Worm (Caenorhabditis elegans) whole organism, late embryonic: Measurements from ENCODE around the gene irld-66.

Experiments used
- C08G9.2 ChIP-seq: sonication (generic microtip); optimal IDR thresholded peaks from 2 replicates; lab custom pipeline; 2016; ENCODE audit warnings: mild to moderate bottlenecking, missing genetic modification characterization, moderate library complexity, missing compliant biosample characterization
- C38D4.7 ChIP-seq: fragments of 200-800 bp; sonication (Bioruptor generic); optimal IDR thresholded peaks from 2 replicates; lab custom pipeline; 2018; ENCODE audit warnings: mild to moderate bottlenecking, missing genetic modification characterization, moderate library complexity, missing compliant biosample characterization
- F13H6.1 ChIP-seq: sonication (generic microtip); optimal IDR thresholded peaks from 2 replicates; lab custom pipeline; 2016; ENCODE audit warnings: missing genetic modification characterization, missing compliant biosample characterization
- K02D7.2 ChIP-seq: sonication (generic microtip); optimal IDR thresholded peaks from 2 replicates; lab custom pipeline; 2017; ENCODE audit warnings: mild to moderate bottlenecking, missing genetic modification characterization, missing compliant biosample characterization
- K09A11.1 ChIP-seq: sonication (generic microtip); optimal IDR thresholded peaks from 2 replicates; lab custom pipeline; 2017; ENCODE audit warnings: antibody characterized with exemption, mild to moderate bottlenecking, missing genetic modification characterization, missing compliant biosample characterization; ENCODE audit not compliant: insufficient read depth
- T23F11.4 ChIP-seq: fragments of 200-800 bp; sonication (Bioruptor generic); optimal IDR thresholded peaks from 2 replicates; lab custom pipeline; 2018; ENCODE audit warnings: mild to moderate bottlenecking, missing genetic modification characterization, missing compliant biosample characterization
- Y22D7AL.16 ChIP-seq: sonication (generic microtip); optimal IDR thresholded peaks from 2 replicates; lab custom pipeline; 2016; ENCODE audit warnings: missing genetic modification characterization, missing compliant biosample characterization
- ahr-1 ChIP-seq: sonication (generic microtip); optimal IDR thresholded peaks from 2 replicates; lab custom pipeline; 2016; ENCODE audit warnings: missing genetic modification characterization, missing compliant biosample characterization
- ama-1 ChIP-seq: fragments of 150-350 bp; optimal IDR thresholded peaks from 2 replicates; lab custom pipeline; 2014
- ceh-14 ChIP-seq: sonication (generic microtip); optimal IDR thresholded peaks from 2 replicates; lab custom pipeline; 2016; ENCODE audit warnings: missing genotype, missing genetic modification characterization, missing compliant biosample characterization
- ceh-18 ChIP-seq: sonication (generic microtip); optimal IDR thresholded peaks from 2 replicates; lab custom pipeline; 2016; ENCODE audit warnings: missing genetic modification characterization, missing compliant biosample characterization
- ceh-2 ChIP-seq: sonication (generic microtip); optimal IDR thresholded peaks from 2 replicates; lab custom pipeline; 2016; ENCODE audit warnings: missing genotype, missing genetic modification characterization, missing compliant biosample characterization
- ceh-22 ChIP-seq: sonication (generic microtip); optimal IDR thresholded peaks from 2 replicates; lab custom pipeline; 2017; ENCODE audit warnings: missing biosample characterization, missing genetic modification characterization
- ceh-30 ChIP-seq: fragments of 150-350 bp; optimal IDR thresholded peaks from 2 replicates; lab custom pipeline; 2014; ENCODE audit warnings: missing biosample characterization, missing genetic modification characterization
- ceh-31 ChIP-seq: sonication (generic microtip); optimal IDR thresholded peaks from 2 replicates; lab custom pipeline; 2016; ENCODE audit warnings: missing genetic modification characterization, missing compliant biosample characterization
- ceh-34 ChIP-seq: sonication (generic microtip); optimal IDR thresholded peaks from 2 replicates; lab custom pipeline; 2016; ENCODE audit warnings: mild to moderate bottlenecking, missing genetic modification characterization, missing compliant biosample characterization
- ceh-48 ChIP-seq: sonication (generic microtip); optimal IDR thresholded peaks from 2 replicates; lab custom pipeline; 2016; ENCODE audit warnings: missing genetic modification characterization, inconsistent platforms, missing compliant biosample characterization
- ceh-6 ChIP-seq: fragments of 200-800 bp; sonication (Bioruptor generic); optimal IDR thresholded peaks from 2 replicates; lab custom pipeline; 2018; ENCODE audit warnings: mild to moderate bottlenecking, missing genetic modification characterization, missing compliant biosample characterization
- che-1 ChIP-seq: sonication (generic microtip); optimal IDR thresholded peaks from 2 replicates; lab custom pipeline; 2016; ENCODE audit warnings: mild to moderate bottlenecking, missing genetic modification characterization, missing compliant biosample characterization
- dmd-4 ChIP-seq: sonication (generic microtip); optimal IDR thresholded peaks from 2 replicates; lab custom pipeline; 2016; ENCODE audit warnings: borderline replicate concordance, missing genetic modification characterization, missing compliant biosample characterization
- dve-1 ChIP-seq: sonication (generic microtip); optimal IDR thresholded peaks from 2 replicates; lab custom pipeline; 2017; ENCODE audit warnings: antibody characterized with exemption, mild to moderate bottlenecking, missing genetic modification characterization, missing compliant biosample characterization
- elt-2 ChIP-seq: sonication (generic microtip); optimal IDR thresholded peaks from 2 replicates; lab custom pipeline; 2016; ENCODE audit warnings: missing genetic modification reagents, missing genetic modification characterization, missing compliant biosample characterization
- ets-4 ChIP-seq: sonication (generic microtip); optimal IDR thresholded peaks from 2 replicates; lab custom pipeline; 2016; ENCODE audit warnings: missing genetic modification characterization, missing compliant biosample characterization
- eyg-1 ChIP-seq: sonication (generic microtip); optimal IDR thresholded peaks from 2 replicates; lab custom pipeline; 2016; ENCODE audit warnings: missing genotype, missing genetic modification characterization, missing compliant biosample characterization
- fax-1 ChIP-seq: sonication (generic microtip); optimal IDR thresholded peaks from 2 replicates; lab custom pipeline; 2016; ENCODE audit warnings: missing genotype, missing genetic modification characterization, missing compliant biosample characterization
- fkh-6 ChIP-seq: sonication (generic microtip); optimal IDR thresholded peaks from 2 replicates; lab custom pipeline; 2016; ENCODE audit warnings: missing genetic modification characterization, missing compliant biosample characterization
- hlh-30 ChIP-seq: sonication (generic microtip); optimal IDR thresholded peaks from 2 replicates; lab custom pipeline; 2017; ENCODE audit warnings: antibody characterized with exemption, missing genetic modification characterization, missing compliant biosample characterization; ENCODE audit not compliant: insufficient read depth
- hlh-6 ChIP-seq: sonication (generic microtip); optimal IDR thresholded peaks from 2 replicates; lab custom pipeline; 2016; ENCODE audit warnings: missing genotype, missing genetic modification characterization, missing compliant biosample characterization
- hlh-8 ChIP-seq: sonication (generic microtip); optimal IDR thresholded peaks from 2 replicates; lab custom pipeline; 2016; ENCODE audit warnings: missing genotype, missing genetic modification characterization, missing compliant biosample characterization
- lim-6 ChIP-seq: sonication (generic microtip); optimal IDR thresholded peaks from 2 replicates; lab custom pipeline; 2016; ENCODE audit warnings: missing genetic modification characterization, missing compliant biosample characterization
- lin-11 ChIP-seq: fragments of 200-800 bp; sonication (Bioruptor generic); optimal IDR thresholded peaks from 2 replicates; lab custom pipeline; 2018; ENCODE audit warnings: mild to moderate bottlenecking, missing genetic modification characterization, missing compliant biosample characterization
- madf-2 ChIP-seq: sonication (generic microtip); optimal IDR thresholded peaks from 2 replicates; lab custom pipeline; 2017; ENCODE audit warnings: missing genetic modification characterization, missing compliant biosample characterization
- mec-3 ChIP-seq: sonication (generic microtip); optimal IDR thresholded peaks from 2 replicates; lab custom pipeline; 2016; ENCODE audit warnings: borderline replicate concordance, missing genetic modification characterization, missing compliant biosample characterization
- nfya-1 ChIP-seq: sonication (generic microtip); optimal IDR thresholded peaks from 2 replicates; lab custom pipeline; 2017; ENCODE audit warnings: missing genetic modification characterization, mild to moderate bottlenecking, missing compliant biosample characterization, antibody characterized with exemption, moderate library complexity
- npax-4 ChIP-seq: sonication (generic microtip); optimal IDR thresholded peaks from 2 replicates; lab custom pipeline; 2016; ENCODE audit warnings: missing genetic modification characterization, missing compliant biosample characterization
- pag-3 ChIP-seq: sonication (generic microtip); optimal IDR thresholded peaks from 2 replicates; lab custom pipeline; 2016; ENCODE audit warnings: missing compliant biosample characterization, missing genetic modification characterization, borderline replicate concordance
- pat-9 ChIP-seq: fragments of 200-800 bp; sonication (Bioruptor generic); optimal IDR thresholded peaks from 2 replicates; lab custom pipeline; 2018; ENCODE audit warnings: mild to moderate bottlenecking, missing genetic modification characterization, moderate library complexity, missing compliant biosample characterization
- pax-1 ChIP-seq: fragments of 150-350 bp; optimal IDR thresholded peaks from 2 replicates; lab custom pipeline; 2014; ENCODE audit warnings: missing biosample characterization, missing genetic modification characterization
- pha-2 ChIP-seq: sonication (generic microtip); optimal IDR thresholded peaks from 2 replicates; lab custom pipeline; 2017; ENCODE audit warnings: mild to moderate bottlenecking, missing genetic modification characterization, missing compliant biosample characterization
- pqm-1 ChIP-seq: sonication (generic microtip); optimal IDR thresholded peaks from 2 replicates; lab custom pipeline; 2016; ENCODE audit warnings: missing genetic modification characterization, missing compliant biosample characterization
- pros-1 ChIP-seq: fragments of 150-350 bp; optimal IDR thresholded peaks from 2 replicates; lab custom pipeline; 2014; ENCODE audit warnings: missing biosample characterization, missing genetic modification reagents, missing genetic modification characterization
- ref-2 ChIP-seq: sonication (generic microtip); optimal IDR thresholded peaks from 2 replicates; lab custom pipeline; 2016; ENCODE audit warnings: missing genetic modification characterization, missing compliant biosample characterization
- rnt-1 ChIP-seq: sonication (generic microtip); optimal IDR thresholded peaks from 2 replicates; lab custom pipeline; 2016; ENCODE audit warnings: missing genetic modification characterization, missing compliant biosample characterization
- sdc-2 ChIP-seq: sonication (generic microtip); optimal IDR thresholded peaks from 2 replicates; lab custom pipeline; 2016; ENCODE audit warnings: missing genotype, missing genetic modification characterization, missing compliant biosample characterization
- sox-4 ChIP-seq: sonication (generic microtip); optimal IDR thresholded peaks from 2 replicates; lab custom pipeline; 2017; ENCODE audit warnings: mild to moderate bottlenecking, missing genetic modification characterization, inconsistent platforms, missing compliant biosample characterization
- syd-9 ChIP-seq: sonication (generic microtip); optimal IDR thresholded peaks from 2 replicates; lab custom pipeline; 2016; ENCODE audit warnings: mild to moderate bottlenecking, missing genetic modification characterization, moderate library complexity, missing compliant biosample characterization
- tbx-2 ChIP-seq: sonication (generic microtip); optimal IDR thresholded peaks from 2 replicates; lab custom pipeline; 2016; ENCODE audit warnings: missing genetic modification characterization, missing compliant biosample characterization
- tbx-7 ChIP-seq: sonication (generic microtip); optimal IDR thresholded peaks from 2 replicates; lab custom pipeline; 2016; ENCODE audit warnings: missing genotype, missing genetic modification characterization, missing compliant biosample characterization
- ttx-3 ChIP-seq: sonication (generic microtip); optimal IDR thresholded peaks from 2 replicates; lab custom pipeline; 2016; ENCODE audit warnings: missing genetic modification reagents, missing genetic modification characterization, missing compliant biosample characterization
- unc-42 ChIP-seq: sonication (generic microtip); optimal IDR thresholded peaks from 2 replicates; lab custom pipeline; 2016; ENCODE audit warnings: missing genotype, missing genetic modification characterization, missing compliant biosample characterization
- unc-86 ChIP-seq: sonication (generic microtip); optimal IDR thresholded peaks from 2 replicates; lab custom pipeline; 2016; ENCODE audit warnings: missing genetic modification characterization, missing compliant biosample characterization
- zip-5 ChIP-seq: sonication (generic microtip); optimal IDR thresholded peaks from 2 replicates; lab custom pipeline; 2016; ENCODE audit warnings: missing genetic modification characterization, missing compliant biosample characterization
- ztf-16 ChIP-seq: sonication (generic microtip); optimal IDR thresholded peaks from 2 replicates; lab custom pipeline; 2017; ENCODE audit warnings: missing genetic modification characterization, missing compliant biosample characterization

Gene irld-66

DNA sequence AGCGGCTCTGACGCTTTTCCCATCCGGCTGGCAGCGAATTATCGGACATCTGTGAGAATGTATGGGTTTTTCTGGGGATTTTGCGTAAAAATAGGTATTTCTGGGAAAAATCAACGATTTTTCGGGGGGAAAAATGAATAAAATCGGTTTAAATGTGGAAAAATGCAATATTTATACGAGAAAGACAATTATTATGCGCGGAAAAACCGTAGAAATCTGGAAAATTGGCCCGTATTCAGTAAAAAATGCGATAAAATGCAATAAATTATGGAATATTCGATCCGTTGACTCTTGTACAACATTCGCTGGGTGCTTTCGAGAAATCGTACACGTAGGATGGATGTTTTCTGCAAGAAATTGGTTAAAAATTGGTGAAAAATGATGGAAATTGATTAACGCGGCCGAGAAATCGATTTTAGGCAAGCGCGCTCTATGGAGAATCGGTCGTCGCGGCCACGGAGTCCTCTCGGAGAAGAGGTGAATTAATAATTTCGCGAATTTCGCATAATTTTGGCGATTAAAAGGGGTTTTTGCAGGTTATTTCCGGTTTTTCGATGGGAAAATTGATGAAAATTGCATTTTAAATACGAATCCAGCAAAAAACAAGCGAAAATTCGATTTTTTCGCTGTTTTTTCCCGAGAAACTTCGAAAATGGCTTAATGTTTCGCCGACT lies 51.6 kb downstream of the irld-66 start, which contains the start of gene pinn-1:
pinn-1 (minus strand) TSS at position 51 of the 674 bp plus-strand sequence.
- peak; percentile 99 for TF ChIP-seq ceh-31 (tag; lab: Kevin White, UChicago)
- TF ChIP-seq dve-1, result no peak
- TF ChIP-seq ahr-1 (tag; lab: Kevin White, UChicago), result peak; percentile 13
- TF ChIP-seq Y22D7AL.16 (tag; lab: Kevin White, UChicago), result peak; percentile 24
- TF ChIP-seq eyg-1 (tag; lab: Kevin White, UChicago), result peak; percentile 47
- TF ChIP-seq elt-2 (tag; lab: Kevin White, UChicago), result peak; percentile 57
- TF ChIP-seq npax-4 (tag; lab: Kevin White, UChicago), result no peak
- no peak for TF ChIP-seq pha-2 (tag; lab: Kevin White, UChicago)
- peak; percentile 70 for TF ChIP-seq unc-42
- no peak for TF ChIP-seq pat-9 (tag; lab: Kevin White, UChicago)
- no peak for TF ChIP-seq ttx-3 (tag; lab: Kevin White, UChicago)
- TF ChIP-seq zip-5 (tag; lab: Kevin White, UChicago), result peak; percentile 76
- no peak for TF ChIP-seq ceh-30
- peak; percentile 98 for TF ChIP-seq ets-4 (tag; lab: Kevin White, UChicago)
- no peak for TF ChIP-seq pag-3 (tag; lab: Kevin White, UChicago)
- TF ChIP-seq C08G9.2 (tag; lab: Kevin White, UChicago), result peak; percentile 99
- TF ChIP-seq ceh-14 (tag; lab: Kevin White, UChicago), result peak; percentile 84
- peak; percentile 57 for TF ChIP-seq ceh-18 (tag; lab: Kevin White, UChicago)
- peak; percentile 53 for TF ChIP-seq madf-2 (tag; lab: Kevin White, UChicago)
- TF ChIP-seq fkh-6 (tag; lab: Kevin White, UChicago), result no peak
- no peak for TF ChIP-seq lin-11 (tag; lab: Kevin White, UChicago)
- TF ChIP-seq ceh-6 (GFP tag; lab: Kevin White, UChicago), result no peak
- peak; percentile 45 for TF ChIP-seq pros-1 (tag; lab: Kevin White, UChicago)
- no peak for TF ChIP-seq sdc-2 (tag; lab: Kevin White, UChicago)
- peak; percentile 41 for TF ChIP-seq nfya-1
- TF ChIP-seq F13H6.1 (tag; lab: Kevin White, UChicago), result peak; percentile 56
- peak; percentile 92 for TF ChIP-seq rnt-1 (tag; lab: Kevin White, UChicago)
- peak; percentile 13 for TF ChIP-seq unc-86 (tag; lab: Kevin White, UChicago)
- TF ChIP-seq pqm-1, result no peak
- TF ChIP-seq che-1, result peak; percentile 8
- TF ChIP-seq hlh-6 (tag; lab: Kevin White, UChicago), result peak; percentile 68
- TF ChIP-seq ceh-34 (tag; lab: Kevin White, UChicago), result peak; percentile 46
- TF ChIP-seq lim-6, result peak; percentile 92
- no peak for TF ChIP-seq sox-4 (tag; lab: Kevin White, UChicago)
- peak; percentile 79 for TF ChIP-seq hlh-8 (tag; lab: Kevin White, UChicago)
- TF ChIP-seq mec-3 (tag; lab: Kevin White, UChicago), result peak; percentile 68
- no peak for TF ChIP-seq C38D4.7
- TF ChIP-seq ceh-2 (tag; lab: Kevin White, UChicago), result peak; percentile 96
- TF ChIP-seq K09A11.1 (tag; lab: Kevin White, UChicago), result no peak
- peak; percentile 72 for TF ChIP-seq ref-2
- no peak for TF ChIP-seq ceh-22 (tag; lab: Kevin White, UChicago)
- peak; percentile 48 for TF ChIP-seq dmd-4
- TF ChIP-seq tbx-7 (tag; lab: Kevin White, UChicago), result peak; percentile 94
- peak; percentile 91 for TF ChIP-seq ceh-48 (tag; lab: Kevin White, UChicago)
- TF ChIP-seq syd-9 (tag; lab: Kevin White, UChicago), result no peak
- TF ChIP-seq hlh-30 (tag; lab: Kevin White, UChicago), result no peak
- TF ChIP-seq tbx-2 (tag; lab: Kevin White, UChicago), result peak; percentile 86
- TF ChIP-seq ztf-16 (tag; lab: Kevin White, UChicago), result peak; percentile 53
- TF ChIP-seq ama-1, result no peak
- TF ChIP-seq fax-1 (tag; lab: Kevin White, UChicago), result peak; percentile 44
- TF ChIP-seq K02D7.2 (tag; lab: Kevin White, UChicago), result no peak
- no peak for TF ChIP-seq T23F11.4
- no peak for TF ChIP-seq pax-1 (tag; lab: Kevin White, UChicago)
